Worm (Caenorhabditis elegans) whole organism, L1 larva: ENCODE data around the gene ceh-92.
A peak's percentile ranks its signal among the peaks of the same experiment; 100 is the strongest.

Experiments
- C04F5.9 ChIP-seq: sonication (generic microtip); optimal IDR thresholded peaks from 2 replicates; lab custom pipeline; 2016; ENCODE audit warnings: missing genetic modification characterization, missing compliant biosample characterization
- F16B12.6 ChIP-seq: fragments of 150-350 bp; optimal IDR thresholded peaks from 2 replicates; lab custom pipeline; 2014; ENCODE audit warnings: missing biosample characterization, missing genetic modification characterization
- ceh-82 ChIP-seq, 3 experiments: fragments of 150-350 bp in 1 of 3; sonication (generic microtip) in 2 of 3; optimal IDR thresholded peaks; 2 replicates each; lab custom pipeline; 2014 to 2017; ENCODE audit warnings: missing biosample characterization in 3 of 3, missing genetic modification characterization in 3 of 3
- ces-1 ChIP-seq: fragments of 150-350 bp; optimal IDR thresholded peaks from 2 replicates; lab custom pipeline; 2014; ENCODE audit warnings: missing biosample characterization, missing genetic modification reagents, missing genetic modification characterization
- dpl-1 ChIP-seq, 3 experiments: fragments of 150-350 bp in 2 of 3; sonication (generic microtip) in 1 of 3; optimal IDR thresholded peaks; 2 replicates each; lab custom pipeline; 2014 to 2017; ENCODE audit warnings: missing biosample characterization in 3 of 3, missing genetic modification characterization in 3 of 3, missing genetic modification reagents in 3 of 3
- dsc-1 ChIP-seq: sonication (generic microtip); optimal IDR thresholded peaks from 2 replicates; lab custom pipeline; 2016; ENCODE audit warnings: mild to moderate bottlenecking, missing genetic modification characterization, missing compliant biosample characterization
- efl-1 ChIP-seq, 4 experiments: fragments of 150-350 bp; optimal IDR thresholded peaks in 3 of 4; peaks in 1 of 4; 1 replicate in 1 of 4; 2 replicates in 3 of 4; lab custom pipeline; 2014; ENCODE audit warnings: missing biosample characterization in 2 of 4, missing genetic modification characterization in 2 of 4, missing genetic modification reagents in 2 of 4
- efl-3 ChIP-seq: fragments of 200-800 bp; sonication (Bioruptor generic); optimal IDR thresholded peaks from 2 replicates; lab custom pipeline; 2018; ENCODE audit warnings: mild to moderate bottlenecking, missing genetic modification characterization, missing compliant biosample characterization
- egl-13 ChIP-seq: sonication (generic microtip); optimal IDR thresholded peaks from 2 replicates; lab custom pipeline; 2016; ENCODE audit warnings: missing genotype, missing genetic modification reagents, missing genetic modification characterization, missing compliant biosample characterization
- elt-2 ChIP-seq: sonication (generic microtip); optimal IDR thresholded peaks from 2 replicates; lab custom pipeline; 2016; ENCODE audit warnings: missing genetic modification characterization, mild to moderate bottlenecking, inconsistent platforms, missing compliant biosample characterization, missing genetic modification reagents
- elt-3 ChIP-seq, 6 experiments: fragments of 150-350 bp in 1 of 6; sonication (generic microtip); optimal IDR thresholded peaks; 2 replicates each; lab custom pipeline; 2017 to 2018; ENCODE audit warnings: missing biosample characterization in 6 of 6, missing genetic modification characterization in 6 of 6, inconsistent platforms in 1 of 6
- fkh-4 ChIP-seq: sonication (generic microtip); optimal IDR thresholded peaks from 2 replicates; lab custom pipeline; 2016; ENCODE audit warnings: missing compliant biosample characterization, missing genetic modification characterization, borderline replicate concordance
- fkh-8 ChIP-seq: sonication (generic microtip); optimal IDR thresholded peaks from 2 replicates; lab custom pipeline; 2016; ENCODE audit warnings: mild to moderate bottlenecking, missing genetic modification characterization, missing compliant biosample characterization
- grh-1 ChIP-seq: fragments of 200-800 bp; sonication (Bioruptor generic); IDR thresholded peaks from 2 replicates; pipeline ENCODE4 v1.3.6; 2022; ENCODE audit warnings: missing genetic modification reagents, missing genetic modification characterization, missing compliant biosample characterization
- irx-1 ChIP-seq: sonication (generic microtip); optimal IDR thresholded peaks from 2 replicates; lab custom pipeline; 2016; ENCODE audit warnings: missing genetic modification characterization, missing compliant biosample characterization
- jun-1 ChIP-seq: fragments of 150-350 bp; optimal IDR thresholded peaks from 2 replicates; lab custom pipeline; 2014; ENCODE audit warnings: missing biosample characterization, missing genetic modification reagents, missing genetic modification characterization
- lin-13 ChIP-seq: fragments of 150-350 bp; optimal IDR thresholded peaks from 2 replicates; lab custom pipeline; 2014; ENCODE audit warnings: missing biosample characterization, missing genetic modification reagents, missing genetic modification characterization
- lin-14 ChIP-seq: fragments of 200-800 bp; sonication (Bioruptor generic); optimal IDR thresholded peaks from 2 replicates; lab custom pipeline; 2018; ENCODE audit warnings: mild to moderate bottlenecking, missing genetic modification characterization, moderate library complexity, missing compliant biosample characterization
- lin-15B ChIP-seq: fragments of 150-350 bp; sonication (generic microtip); optimal IDR thresholded peaks from 3 replicates; lab custom pipeline; 2014; ENCODE audit warnings: missing biosample characterization, missing genetic modification characterization
- lin-35 ChIP-seq, 2 experiments: fragments of 150-350 bp; optimal IDR thresholded peaks; 2 replicates each; lab custom pipeline; 2014; ENCODE audit warnings: missing biosample characterization in 2 of 2, missing genetic modification characterization in 2 of 2, missing genetic modification reagents in 2 of 2
- lin-39 ChIP-seq: fragments of 150-350 bp; optimal IDR thresholded peaks from 2 replicates; lab custom pipeline; 2014; ENCODE audit warnings: missing biosample characterization, missing genetic modification reagents, missing genetic modification characterization
- lsy-2 ChIP-seq, 2 experiments: fragments of 150-350 bp; optimal IDR thresholded peaks; 2 replicates each; lab custom pipeline; 2014; ENCODE audit warnings: missing biosample characterization in 2 of 2, missing genetic modification characterization in 2 of 2
- mab-9 ChIP-seq: fragments of 200-800 bp; sonication (Bioruptor generic); IDR thresholded peaks from 2 replicates; pipeline ENCODE4 v1.3.6; 2022; ENCODE audit warnings: missing genetic modification reagents, missing genetic modification characterization, missing compliant biosample characterization
- mdl-1 ChIP-seq, 2 experiments: fragments of 150-350 bp; optimal IDR thresholded peaks; 2 replicates each; lab custom pipeline; 2014 to 2017; ENCODE audit warnings: missing biosample characterization in 2 of 2, missing genetic modification characterization in 2 of 2, inconsistent platforms in 1 of 2
- mef-2 ChIP-seq: fragments of 150-350 bp; optimal IDR thresholded peaks from 2 replicates; lab custom pipeline; 2014; ENCODE audit warnings: missing biosample characterization, missing genetic modification characterization
- mep-1 ChIP-seq: fragments of 150-350 bp; optimal IDR thresholded peaks from 2 replicates; lab custom pipeline; 2014; ENCODE audit warnings: missing biosample characterization, missing genetic modification characterization
- nhr-11 ChIP-seq: fragments of 150-350 bp; optimal IDR thresholded peaks from 2 replicates; lab custom pipeline; 2014; ENCODE audit warnings: missing biosample characterization, missing genetic modification characterization
- nhr-19 ChIP-seq: fragments of 200-800 bp; sonication (Bioruptor generic); conservative IDR thresholded peaks from 2 replicates; pipeline ENCODE4 v1.3.6; 2022; ENCODE audit warnings: missing genetic modification characterization, missing compliant biosample characterization
- nhr-20 ChIP-seq: sonication (generic microtip); optimal IDR thresholded peaks from 2 replicates; lab custom pipeline; 2016; ENCODE audit warnings: mild to moderate bottlenecking, missing genetic modification characterization, missing compliant biosample characterization
- nhr-237 ChIP-seq: fragments of 150-350 bp; optimal IDR thresholded peaks from 2 replicates; lab custom pipeline; 2014; ENCODE audit warnings: missing biosample characterization, missing genetic modification characterization
- nhr-47 ChIP-seq: sonication (generic microtip); optimal IDR thresholded peaks from 2 replicates; lab custom pipeline; 2016; ENCODE audit warnings: mild to moderate bottlenecking, missing genetic modification characterization, moderate library complexity, missing compliant biosample characterization
- nhr-71 ChIP-seq: sonication (generic microtip); optimal IDR thresholded peaks from 2 replicates; lab custom pipeline; 2016; ENCODE audit warnings: mild to moderate bottlenecking, missing genetic modification characterization, moderate library complexity, missing compliant biosample characterization
- nhr-77 ChIP-seq: fragments of 150-350 bp; optimal IDR thresholded peaks from 2 replicates; lab custom pipeline; 2014; ENCODE audit warnings: missing biosample characterization, missing genetic modification characterization
- nhr-85 ChIP-seq: sonication (generic microtip); peaks from one replicate; lab custom pipeline; 2016; ENCODE audit warnings: missing genetic modification characterization, inconsistent platforms, missing compliant biosample characterization
- nhr-90 ChIP-seq: sonication (generic microtip); optimal IDR thresholded peaks from 2 replicates; lab custom pipeline; 2016; ENCODE audit warnings: mild to moderate bottlenecking, missing genetic modification characterization, missing compliant biosample characterization; ENCODE audit not compliant: poor library complexity
- pag-3 ChIP-seq: sonication (generic microtip); optimal IDR thresholded peaks from 2 replicates; lab custom pipeline; 2017; ENCODE audit warnings: missing genetic modification characterization, mild to moderate bottlenecking, missing compliant biosample characterization, antibody characterized with exemption, borderline replicate concordance; ENCODE audit not compliant: insufficient read depth
- pqm-1 ChIP-seq: sonication (generic microtip); optimal IDR thresholded peaks from 3 replicates; lab custom pipeline; 2017; ENCODE audit warnings: missing biosample characterization, missing genetic modification characterization
- rnt-1 ChIP-seq: sonication (generic microtip); optimal IDR thresholded peaks from 2 replicates; lab custom pipeline; 2016; ENCODE audit warnings: mild to moderate bottlenecking, missing genetic modification characterization, moderate library complexity, missing compliant biosample characterization
- snu-23 ChIP-seq: sonication (generic microtip); optimal IDR thresholded peaks from 2 replicates; lab custom pipeline; 2016; ENCODE audit warnings: missing genetic modification characterization, missing compliant biosample characterization
- tbx-2 ChIP-seq: sonication (generic microtip); optimal IDR thresholded peaks from 2 replicates; lab custom pipeline; 2016; ENCODE audit warnings: missing genetic modification characterization, missing compliant biosample characterization
- tlp-1 ChIP-seq: fragments of 150-350 bp; optimal IDR thresholded peaks from 2 replicates; lab custom pipeline; 2014; ENCODE audit warnings: missing biosample characterization, missing genetic modification characterization
- vab-15 ChIP-seq: sonication (generic microtip); optimal IDR thresholded peaks from 2 replicates; lab custom pipeline; 2017; ENCODE audit warnings: missing genotype, mild to moderate bottlenecking, missing genetic modification characterization, missing compliant biosample characterization
- xbp-1 ChIP-seq: sonication (generic microtip); optimal IDR thresholded peaks from 2 replicates; lab custom pipeline; 2016; ENCODE audit warnings: missing genetic modification characterization, missing compliant biosample characterization
- ztf-11 ChIP-seq, 2 experiments: sonication (generic microtip); optimal IDR thresholded peaks; 2 replicates each; lab custom pipeline; 2016 to 2017; ENCODE audit warnings: missing genetic modification characterization in 2 of 2, missing biosample characterization in 1 of 2, missing compliant biosample characterization in 1 of 2
- ztf-4 ChIP-seq: fragments of 150-350 bp; optimal IDR thresholded peaks from 2 replicates; lab custom pipeline; 2014; ENCODE audit warnings: missing biosample characterization, missing genetic modification characterization

Gene ceh-92

ce11 chrIII:11548070-11548469, 33.3 kb upstream of the ceh-92 start, which contains the start of gene Y66D12A.13:
Gene Y66D12A.13, plus strand, starts transcription at chrIII:11548370.
- TF ChIP-seq vab-15 (tag; lab: Kevin White, UChicago): no peak
- no peak for TF ChIP-seq efl-1 (optimal IDR thresholded peaks at IDR 0.05; lab: Kevin White, UChicago)
- peak in 1 of 2 experiments; percentile 71 for TF ChIP-seq efl-1 (GFP tag; optimal IDR thresholded peaks at IDR 0.05 in 1 of 2; lab: Kevin White, UChicago)
- no peak for TF ChIP-seq nhr-11 (tag; lab: Kevin White, UChicago)
- TF ChIP-seq nhr-77 (tag; lab: Kevin White, UChicago): no peak
- TF ChIP-seq tbx-2: no peak
- TF ChIP-seq ceh-82 (tag; optimal IDR thresholded peaks at IDR 0.05; lab: Kevin White, UChicago): no peak
- no peak for TF ChIP-seq rnt-1 (tag; lab: Kevin White, UChicago)
- TF ChIP-seq egl-13: no peak

- TF ChIP-seq lsy-2 (tag; optimal IDR thresholded peaks at IDR 0.05; lab: Kevin White, UChicago) (peak in 1 of 2 experiments; percentile 11), elt-3 (tag; optimal IDR thresholded peaks at IDR 0.05; lab: Kevin White, UChicago) (peak in 1 of 6 experiments; percentile 49), lin-14 (GFP tag; lab: Kevin White, UChicago) (peak; percentile 68), nhr-85 (peak; percentile 83), nhr-71 (peak; percentile 47), mep-1 (peak; percentile 11), dpl-1 (GFP tag; optimal IDR thresholded peaks at IDR 0.05; lab: Kevin White, UChicago) (peak in 1 of 3 experiments; percentile 12), grh-1 (GFP tag; lab: Robert Waterston, UW) (0 out of 2 replicates have a peak, but pooled peaks have one; percentile 23), egl-13 (no peak), lin-35 (GFP tag; optimal IDR thresholded peaks at IDR 0.05; lab: Kevin White, UChicago) (peak; percentile 15 to 57), efl-1 (optimal IDR thresholded peaks at IDR 0.05; lab: Kevin White, UChicago) (peak in 1 of 2 experiments; percentile 32), efl-1 (GFP tag; optimal IDR thresholded peaks at IDR 0.05 in 1 of 2; lab: Kevin White, UChicago) (peak; percentile 8 to 92), nhr-19 (peak; percentile 21; the same call in 1 of the 2 replicates), ztf-4 (tag; lab: Kevin White, UChicago) (no peak), nhr-20 (tag; lab: Kevin White, UChicago) (peak; percentile 45), snu-23 (GFP tag; lab: Kevin White, UChicago) (peak; percentile 64), nhr-47 (tag; lab: Kevin White, UChicago) (peak; percentile 45), nhr-237 (tag; lab: Kevin White, UChicago) (no peak), mdl-1 (tag; optimal IDR thresholded peaks at IDR 0.05; lab: Kevin White, UChicago) (peak in 1 of 2 experiments; percentile 10), nhr-90 (tag; lab: Kevin White, UChicago) (peak; percentile 67), fkh-8 (no peak), vab-15 (tag; lab: Kevin White, UChicago) (no peak), lin-13 (GFP tag; lab: Kevin White, UChicago) (peak; percentile 7)
- TF ChIP-seq, all 84 proteins: peak for 17
Observed at ce11 chrIII:11554701-11555111, 26.7 kb upstream of the ceh-92 start.

- TF ChIP-seq lin-39 (tag; lab: Kevin White, UChicago): no peak
- no peak for TF ChIP-seq lin-15B (tag; lab: Kevin White, UChicago)
- no peak for TF ChIP-seq dsc-1 (tag; lab: Kevin White, UChicago)
- TF ChIP-seq pag-3 (tag; lab: Kevin White, UChicago): no peak
- TF ChIP-seq nhr-77 (tag; lab: Kevin White, UChicago): no peak
- TF ChIP-seq mab-9 (GFP tag; lab: Robert Waterston, UW): no peak
- no peak for TF ChIP-seq pqm-1 (tag; lab: Kevin White, UChicago)
- TF ChIP-seq egl-13: no peak
- peak in 3 of 6 experiments; percentile 14 to 45 (median 26) for TF ChIP-seq elt-3 (tag; optimal IDR thresholded peaks at IDR 0.05; lab: Kevin White, UChicago)
- TF ChIP-seq snu-23 (GFP tag; lab: Kevin White, UChicago): peak; percentile 12
- TF ChIP-seq fkh-4 (tag; lab: Kevin White, UChicago): no peak
- peak; percentile 17 for TF ChIP-seq nhr-71
- no peak for TF ChIP-seq ztf-11 (tag; optimal IDR thresholded peaks at IDR 0.05; lab: Kevin White, UChicago)
- TF ChIP-seq C04F5.9 (tag; lab: Kevin White, UChicago): no peak
- TF ChIP-seq ces-1 (GFP tag; lab: Kevin White, UChicago): no peak
- no peak for TF ChIP-seq mef-2 (tag; lab: Kevin White, UChicago)
- no peak for TF ChIP-seq jun-1 (tag; lab: Kevin White, UChicago)
- no peak for TF ChIP-seq rnt-1 (tag; lab: Kevin White, UChicago)
- TF ChIP-seq xbp-1: no peak
- peak; percentile 50 for TF ChIP-seq lin-14 (GFP tag; lab: Kevin White, UChicago)
- TF ChIP-seq nhr-237 (tag; lab: Kevin White, UChicago): no peak
- TF ChIP-seq F16B12.6 (tag; lab: Kevin White, UChicago): no peak
- no peak for TF ChIP-seq mep-1
- TF ChIP-seq tlp-1 (tag; lab: Kevin White, UChicago): no peak
- peak; percentile 2 to 44 (median 26) for TF ChIP-seq dpl-1 (GFP tag; optimal IDR thresholded peaks at IDR 0.05; lab: Kevin White, UChicago)
- no peak for TF ChIP-seq efl-3
- TF ChIP-seq nhr-11 (tag; lab: Kevin White, UChicago): no peak
- no peak for TF ChIP-seq elt-2 (tag; lab: Kevin White, UChicago)
- TF ChIP-seq lin-35 (GFP tag; optimal IDR thresholded peaks at IDR 0.05; lab: Kevin White, UChicago): peak in 1 of 2 experiments; percentile 31
- no peak for TF ChIP-seq irx-1
Observed at ce11 chrIII:11556860-11557259, 24.5 kb upstream of the ceh-92 start.
